Worm (Caenorhabditis elegans): Measurements from ENCODE around the gene R53.4.

DNA sequence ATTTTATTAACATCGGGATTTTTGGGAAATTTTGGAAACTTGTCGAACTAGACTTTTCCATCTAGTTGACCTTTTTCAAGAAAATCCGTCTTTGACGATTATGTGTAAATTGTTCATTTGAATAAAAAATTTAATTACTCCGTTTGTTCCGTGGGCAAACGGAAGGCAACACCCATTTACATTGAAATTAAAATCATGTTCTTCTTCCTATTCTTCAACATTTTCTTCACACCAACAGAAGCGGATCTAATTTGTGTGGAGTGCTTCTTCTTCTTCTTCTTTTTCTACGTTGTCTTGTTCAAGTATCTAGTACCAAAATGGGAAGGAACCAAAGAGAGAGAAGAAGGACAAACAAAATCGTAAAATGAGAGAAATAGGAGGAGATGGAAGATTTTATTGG is 14.6 kb upstream of the R53.4 start:
- TF ChIP-seq nfya-1 (tag; optimal IDR thresholded peaks at IDR 0.05; ENCODE audit: insufficient read depth) (no peak), lsy-12 (tag; optimal IDR thresholded peaks at IDR 0.05) (no peak), snpc-4 (tag; optimal IDR thresholded peaks at IDR 0.05) (no peak)

Data from whole organism, L3 larva.